Worm (Caenorhabditis elegans): Measurements from ENCODE around the gene H01G02.1.

H01G02.1 gene

DNA sequence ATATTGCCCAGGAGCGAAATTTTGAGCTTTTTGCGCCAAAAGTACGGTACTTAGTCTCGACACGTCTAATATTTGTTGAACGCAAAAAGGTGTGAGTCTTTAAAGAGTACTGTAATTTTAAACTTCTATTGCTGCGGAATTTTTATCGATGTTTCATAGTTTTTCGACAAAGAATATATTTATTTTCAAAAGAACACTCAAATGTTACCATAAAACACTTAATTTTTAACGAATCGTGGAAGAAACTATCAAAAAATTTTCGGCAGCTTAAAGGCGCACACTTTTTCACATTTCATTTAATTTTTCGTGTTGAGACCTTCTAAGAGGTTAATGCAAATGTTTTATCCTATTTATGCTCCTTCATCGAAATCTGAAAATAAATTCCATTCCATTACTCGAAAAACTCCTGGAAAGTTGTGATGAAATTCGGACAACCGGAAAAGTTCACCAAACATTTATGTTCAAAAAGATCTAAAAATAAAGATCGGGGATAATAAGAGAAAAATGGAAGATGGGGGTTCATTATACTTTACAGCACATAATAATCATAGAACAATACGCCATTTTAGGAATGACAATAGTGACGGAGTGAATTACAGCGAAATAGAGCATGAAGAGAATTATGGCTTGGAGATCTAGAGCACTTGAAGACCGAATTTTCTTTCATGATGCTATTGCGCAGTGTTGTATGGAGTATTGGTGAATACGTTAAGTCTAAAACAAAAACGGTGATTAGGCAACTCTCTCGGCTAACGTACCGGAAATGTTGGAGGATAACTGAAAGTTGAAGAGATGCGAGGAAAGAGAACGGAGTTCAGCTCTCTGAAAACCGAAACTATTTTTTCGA, 16.3 kb upstream of the H01G02.1 start:
- TF ChIP-seq ama-1 (optimal IDR thresholded peaks at IDR 0.05) = peak; percentile 63
- no peak for TF ChIP-seq ets-4 (tag; optimal IDR thresholded peaks at IDR 0.05)
- TF ChIP-seq Y22D7AL.16 (tag; optimal IDR thresholded peaks at IDR 0.05) = no peak
- TF ChIP-seq nhr-232 (tag; optimal IDR thresholded peaks at IDR 0.05) = no peak
- TF ChIP-seq unc-42 (tag; optimal IDR thresholded peaks at IDR 0.05) = no peak

- TF ChIP-seq K09A11.1 (tag; optimal IDR thresholded peaks at IDR 0.05; ENCODE audit: insufficient read depth) = no peak
- no peak for TF ChIP-seq dve-1 (tag; optimal IDR thresholded peaks at IDR 0.05)
- TF ChIP-seq ref-2 (tag; optimal IDR thresholded peaks at IDR 0.05) = no peak
- TF ChIP-seq ama-1 (optimal IDR thresholded peaks at IDR 0.05) = no peak
- TF ChIP-seq pat-9 (tag; optimal IDR thresholded peaks at IDR 0.05) = no peak
- TF ChIP-seq hlh-13 (GFP tag; optimal IDR thresholded peaks at IDR 0.05) = no peak
- TF ChIP-seq pax-1 (tag; optimal IDR thresholded peaks at IDR 0.05) = no peak
- TF ChIP-seq mec-3 (tag; optimal IDR thresholded peaks at IDR 0.05; ENCODE audit: borderline replicate concordance) = no peak
- TF ChIP-seq zip-5 (tag; optimal IDR thresholded peaks at IDR 0.05) = no peak
- TF ChIP-seq ceh-34 (tag; optimal IDR thresholded peaks at IDR 0.05) = no peak
- TF ChIP-seq unc-42 (tag; optimal IDR thresholded peaks at IDR 0.05) = no peak
- TF ChIP-seq K02D7.2 (tag; optimal IDR thresholded peaks at IDR 0.05) = no peak
- no peak for TF ChIP-seq lin-11 (tag; optimal IDR thresholded peaks at IDR 0.05)
- no peak for TF ChIP-seq unc-55 (GFP tag; optimal IDR thresholded peaks at IDR 0.05)
- TF ChIP-seq ceh-9 (tag; optimal IDR thresholded peaks at IDR 0.05) = no peak
- TF ChIP-seq ceh-14 (tag; optimal IDR thresholded peaks at IDR 0.05) = no peak
- no peak for TF ChIP-seq ceh-24 (tag; optimal IDR thresholded peaks at IDR 0.05)
- no peak for TF ChIP-seq lim-6 (tag; optimal IDR thresholded peaks at IDR 0.05)
- TF ChIP-seq pag-3 (tag; optimal IDR thresholded peaks at IDR 0.05; ENCODE audit: borderline replicate concordance) = no peak
Observed at ce11 chrIV:11813901-11814300, 9.9 kb upstream of the H01G02.1 start, which contains the start of gene M117.1. Gene M117.1, plus strand, starts transcription at chrIV:11814247.

- TF ChIP-seq ceh-24 (tag; optimal IDR thresholded peaks at IDR 0.05) = no peak
Observed at ce11 chrIV:11812017-11812416, 8.1 kb upstream of the H01G02.1 start.

- no peak for TF ChIP-seq ceh-24 (tag; optimal IDR thresholded peaks at IDR 0.05)
- no peak for TF ChIP-seq sdc-2 (tag; optimal IDR thresholded peaks at IDR 0.05)
- TF ChIP-seq ttx-3 (tag; optimal IDR thresholded peaks at IDR 0.05) = no peak
- TF ChIP-seq eyg-1 (tag; optimal IDR thresholded peaks at IDR 0.05) = no peak
- TF ChIP-seq ceh-14 (tag; optimal IDR thresholded peaks at IDR 0.05) = peak; percentile 0
- TF ChIP-seq ceh-45 (GFP tag; IDR thresholded peaks at IDR 0.05) = no peak
- TF ChIP-seq tbx-2 (tag; optimal IDR thresholded peaks at IDR 0.05) = peak; percentile 66
- no peak for TF ChIP-seq rnt-1 (tag; optimal IDR thresholded peaks at IDR 0.05)
- no peak for TF ChIP-seq ceh-22 (tag; optimal IDR thresholded peaks at IDR 0.05)
- no peak for TF ChIP-seq lin-11 (tag; optimal IDR thresholded peaks at IDR 0.05)
- TF ChIP-seq ref-2 (tag; optimal IDR thresholded peaks at IDR 0.05) = no peak
- TF ChIP-seq npax-4 (tag; optimal IDR thresholded peaks at IDR 0.05) = no peak
- peak; percentile 73 for TF ChIP-seq nfya-1 (tag; optimal IDR thresholded peaks at IDR 0.05)
- TF ChIP-seq ceh-19 (GFP tag; optimal IDR thresholded peaks at IDR 0.05) = no peak
- no peak for TF ChIP-seq hlh-15 (tag; optimal IDR thresholded peaks at IDR 0.05)
- TF ChIP-seq hlh-30 (tag; optimal IDR thresholded peaks at IDR 0.05; ENCODE audit: insufficient read depth) = no peak
- TF ChIP-seq K02D7.2 (tag; optimal IDR thresholded peaks at IDR 0.05) = no peak
- peak; percentile 27 for TF ChIP-seq pros-1 (tag; optimal IDR thresholded peaks at IDR 0.05)
- TF ChIP-seq unc-42 (tag; optimal IDR thresholded peaks at IDR 0.05) = peak; percentile 82
- TF ChIP-seq ceh-31 (tag; optimal IDR thresholded peaks at IDR 0.05) = peak; percentile 58
- no peak for TF ChIP-seq unc-86 (tag; optimal IDR thresholded peaks at IDR 0.05)
- no peak for TF ChIP-seq pha-4 (tag; optimal IDR thresholded peaks at IDR 0.05)
- peak; percentile 84 for TF ChIP-seq ceh-18 (tag; optimal IDR thresholded peaks at IDR 0.05)
- TF ChIP-seq ceh-2 (tag; optimal IDR thresholded peaks at IDR 0.05) = no peak
- no peak for TF ChIP-seq ceh-34 (tag; optimal IDR thresholded peaks at IDR 0.05)
- no peak for TF ChIP-seq K09A11.1 (tag; optimal IDR thresholded peaks at IDR 0.05; ENCODE audit: insufficient read depth)
- TF ChIP-seq ztf-16 (tag; optimal IDR thresholded peaks at IDR 0.05) = no peak
- TF ChIP-seq odd-2 (tag; optimal IDR thresholded peaks at IDR 0.05) = no peak
- TF ChIP-seq tbx-7 (tag; optimal IDR thresholded peaks at IDR 0.05) = no peak
- no peak for TF ChIP-seq C08G9.2 (tag; optimal IDR thresholded peaks at IDR 0.05)
- TF ChIP-seq syd-9 (tag; optimal IDR thresholded peaks at IDR 0.05) = no peak
Observed at ce11 chrIV:11809708-11810114, 5.8 kb upstream of the H01G02.1 start.

All from whole organism, late embryonic.